Worm (Caenorhabditis elegans) whole organism, young adult: ENCODE data around the gene npp-18.

Experiments
- C17E4.6 ChIP-seq: fragments of 200-800 bp; sonication (Bioruptor generic); IDR thresholded peaks from 2 replicates; pipeline ENCODE4 v1.3.6; 2022; ENCODE audit warnings: missing genetic modification reagents, missing genetic modification characterization, missing compliant biosample characterization
- D2030.7 ChIP-seq: fragments of 200-800 bp; sonication (Bioruptor generic); IDR thresholded peaks from 2 replicates; pipeline ENCODE4 v1.3.6; 2022; ENCODE audit warnings: missing genetic modification reagents, missing genetic modification characterization, missing compliant biosample characterization
- F23B12.7 ChIP-seq: sonication (generic microtip); optimal IDR thresholded peaks from 2 replicates; lab custom pipeline; 2017; ENCODE audit warnings: missing genetic modification characterization, mild to moderate bottlenecking, missing compliant biosample characterization, antibody characterized with exemption, moderate library complexity; ENCODE audit not compliant: insufficient read depth
- F33H1.4 ChIP-seq: fragments of 200-800 bp; sonication (Bioruptor generic); IDR thresholded peaks from 2 replicates; pipeline ENCODE4 v1.3.6; 2022; ENCODE audit warnings: missing genetic modification reagents, missing genetic modification characterization, missing compliant biosample characterization
- F49E8.2 ChIP-seq: sonication (generic microtip); optimal IDR thresholded peaks from 3 replicates; lab custom pipeline; 2017; ENCODE audit warnings: missing genetic modification characterization, mild to moderate bottlenecking, missing compliant biosample characterization, antibody characterized with exemption, moderate library complexity; ENCODE audit not compliant: insufficient read depth
- F57A8.1 ChIP-seq: fragments of 200-800 bp; sonication (Bioruptor generic); optimal IDR thresholded peaks from 2 replicates; lab custom pipeline; 2018; ENCODE audit warnings: mild to moderate bottlenecking, missing genetic modification characterization, moderate library complexity, missing compliant biosample characterization
- F57C9.4 ChIP-seq: sonication (generic microtip); optimal IDR thresholded peaks from 2 replicates; lab custom pipeline; 2017; ENCODE audit warnings: mild to moderate bottlenecking, missing genetic modification characterization, missing compliant biosample characterization
- K11D2.4 ChIP-seq: fragments of 200-800 bp; sonication (Bioruptor generic); IDR thresholded peaks from 2 replicates; pipeline ENCODE4 v1.3.6; 2022; ENCODE audit warnings: missing genetic modification reagents, missing genetic modification characterization, missing compliant biosample characterization
- T07F8.4 ChIP-seq: sonication (generic microtip); optimal IDR thresholded peaks from 2 replicates; lab custom pipeline; 2016; ENCODE audit warnings: mild to moderate bottlenecking, missing genetic modification characterization, moderate library complexity, missing compliant biosample characterization
- Y79H2A.3 ChIP-seq: fragments of 200-800 bp; sonication (Bioruptor generic); conservative IDR thresholded peaks from 2 replicates; pipeline ENCODE4 v1.3.6; 2022; ENCODE audit warnings: missing genetic modification reagents, missing genetic modification characterization, missing compliant biosample characterization
- ZK185.1 ChIP-seq: sonication (generic microtip); optimal IDR thresholded peaks from 2 replicates; lab custom pipeline; 2016; ENCODE audit warnings: mild to moderate bottlenecking, missing genetic modification characterization, missing compliant biosample characterization; ENCODE audit not compliant: poor library complexity, severe bottlenecking
- athp-1 ChIP-seq: sonication (generic microtip); optimal IDR thresholded peaks from 2 replicates; lab custom pipeline; 2017; ENCODE audit warnings: mild to moderate bottlenecking, missing genetic modification characterization, missing compliant biosample characterization
- ccch-3 ChIP-seq: fragments of 200-800 bp; sonication (Bioruptor generic); optimal IDR thresholded peaks from 2 replicates; lab custom pipeline; 2018; ENCODE audit warnings: mild to moderate bottlenecking, missing genetic modification characterization, missing compliant biosample characterization
- cebp-1 ChIP-seq, 2 experiments: fragments of 200-800 bp in 1 of 2; sonication (Bioruptor generic) in 1 of 2; sonication (generic microtip) in 1 of 2; IDR thresholded peaks in 1 of 2; optimal IDR thresholded peaks in 1 of 2; 2 replicates each; pipeline versions ENCODE4 v1.3.6 to Lab custom; 2017 to 2022; ENCODE audit warnings: missing compliant biosample characterization in 2 of 2, missing genetic modification characterization in 2 of 2, mild to moderate bottlenecking in 1 of 2, missing genetic modification reagents in 1 of 2, moderate library complexity in 1 of 2
- ceh-100 ChIP-seq: fragments of 200-800 bp; sonication (Bioruptor generic); IDR thresholded peaks from 2 replicates; pipeline ENCODE4 v1.3.6; 2022; ENCODE audit warnings: missing genetic modification reagents, missing genetic modification characterization, missing compliant biosample characterization
- ceh-40 ChIP-seq: fragments of 200-800 bp; sonication (Bioruptor generic); IDR thresholded peaks from 2 replicates; pipeline ENCODE4 v1.3.6; 2022; ENCODE audit warnings: missing genetic modification characterization, missing compliant biosample characterization
- ceh-91 ChIP-seq: fragments of 200-800 bp; sonication (Bioruptor generic); IDR thresholded peaks from 2 replicates; pipeline ENCODE4 v1.3.6; 2022; ENCODE audit warnings: missing genetic modification reagents, missing genetic modification characterization, missing compliant biosample characterization
- die-1 ChIP-seq: sonication (generic microtip); optimal IDR thresholded peaks from 2 replicates; lab custom pipeline; 2016; ENCODE audit warnings: missing genotype, mild to moderate bottlenecking, missing genetic modification characterization, missing compliant biosample characterization
- dox-1 ChIP-seq: fragments of 200-800 bp; sonication (Bioruptor generic); IDR thresholded peaks from 2 replicates; pipeline ENCODE4 v1.3.6; 2022; ENCODE audit warnings: missing genetic modification reagents, missing genetic modification characterization, missing compliant biosample characterization
- dpl-1 ChIP-seq: fragments of 150-350 bp; optimal IDR thresholded peaks from 2 replicates; lab custom pipeline; 2014; ENCODE audit warnings: missing biosample characterization, missing genetic modification reagents, missing genetic modification characterization
- efl-1 ChIP-seq: fragments of 150-350 bp; optimal IDR thresholded peaks from 2 replicates; lab custom pipeline; 2014; ENCODE audit warnings: missing biosample characterization, missing genetic modification reagents, missing genetic modification characterization
- egrh-3 ChIP-seq: fragments of 200-800 bp; sonication (Bioruptor generic); IDR thresholded peaks from 2 replicates; pipeline ENCODE4 v1.3.6; 2022; ENCODE audit warnings: missing genetic modification reagents, missing genetic modification characterization, missing compliant biosample characterization
- ekl-4 ChIP-seq: fragments of 200-800 bp; sonication (Bioruptor generic); IDR thresholded peaks from 2 replicates; pipeline ENCODE4 v1.3.6; 2022; ENCODE audit warnings: missing genetic modification reagents, missing genetic modification characterization, missing compliant biosample characterization
- hlh-26 ChIP-seq: fragments of 200-800 bp; sonication (Bioruptor generic); conservative IDR thresholded peaks from 2 replicates; pipeline ENCODE4 v1.3.6; 2022; ENCODE audit warnings: missing genetic modification reagents, missing genetic modification characterization, missing compliant biosample characterization
- hmg-1.2 ChIP-seq: fragments of 200-800 bp; sonication (Bioruptor generic); IDR thresholded peaks from 2 replicates; pipeline ENCODE4 v1.3.6; 2022; ENCODE audit warnings: missing genetic modification reagents, missing genetic modification characterization, missing compliant biosample characterization
- lin-26 ChIP-seq: fragments of 200-800 bp; sonication (Bioruptor generic); IDR thresholded peaks from 2 replicates; pipeline ENCODE4 v1.3.6; 2022; ENCODE audit warnings: missing genetic modification reagents, missing genetic modification characterization, missing compliant biosample characterization
- lin-35 ChIP-seq, 3 experiments: fragments of 150-350 bp in 2 of 3; sonication (generic microtip) in 1 of 3; optimal IDR thresholded peaks; 2 replicates each; lab custom pipeline; 2014 to 2018; ENCODE audit warnings: missing biosample characterization in 3 of 3, missing genetic modification characterization in 3 of 3, missing genetic modification reagents in 3 of 3
- lin-54 ChIP-seq: fragments of 200-800 bp; sonication (Bioruptor generic); optimal IDR thresholded peaks from 2 replicates; lab custom pipeline; 2018; ENCODE audit warnings: mild to moderate bottlenecking, missing genetic modification characterization, missing compliant biosample characterization
- lsl-1 ChIP-seq: fragments of 200-800 bp; sonication (Bioruptor generic); optimal IDR thresholded peaks from 2 replicates; lab custom pipeline; 2018; ENCODE audit warnings: mild to moderate bottlenecking, missing genetic modification characterization, moderate library complexity, missing compliant biosample characterization
- madf-6 ChIP-seq: fragments of 200-800 bp; sonication (Bioruptor generic); IDR thresholded peaks from 2 replicates; pipeline ENCODE4 v1.3.6; 2022; ENCODE audit warnings: missing genetic modification reagents, missing genetic modification characterization, missing compliant biosample characterization
- madf-8 ChIP-seq: fragments of 200-800 bp; sonication (Bioruptor generic); conservative IDR thresholded peaks from 2 replicates; pipeline ENCODE4 v1.3.6; 2022; ENCODE audit warnings: missing genetic modification reagents, missing genetic modification characterization, missing compliant biosample characterization
- mcd-1 ChIP-seq: fragments of 200-800 bp; sonication (Bioruptor generic); IDR thresholded peaks from 2 replicates; pipeline ENCODE4 v1.3.6; 2022; ENCODE audit warnings: missing genetic modification reagents, missing genetic modification characterization, missing compliant biosample characterization
- mxl-1 ChIP-seq: sonication (generic microtip); optimal IDR thresholded peaks from 2 replicates; lab custom pipeline; 2016; ENCODE audit warnings: missing genetic modification characterization, missing compliant biosample characterization
- nhr-179 ChIP-seq: sonication (generic microtip); optimal IDR thresholded peaks from 2 replicates; lab custom pipeline; 2016; ENCODE audit warnings: mild to moderate bottlenecking, missing genetic modification characterization, missing compliant biosample characterization
- rcor-1 ChIP-seq: fragments of 200-800 bp; sonication (Bioruptor generic); IDR thresholded peaks from 2 replicates; pipeline ENCODE4 v1.3.6; 2022; ENCODE audit warnings: missing genetic modification reagents, missing genetic modification characterization, missing compliant biosample characterization
- rpc-1 ChIP-seq, 2 experiments: fragments of 150-350 bp in 1 of 2; sonication (generic microtip) in 1 of 2; optimal IDR thresholded peaks; 2 replicates each; lab custom pipeline; 2014 to 2018; ENCODE audit warnings: missing biosample characterization in 1 of 2, missing genetic modification characterization in 1 of 2, missing genetic modification reagents in 1 of 2, missing genotype in 1 of 2
- snpc-1.3 ChIP-seq: sonication (generic microtip); optimal IDR thresholded peaks from 2 replicates; lab custom pipeline; 2017; ENCODE audit warnings: missing genetic modification characterization, mild to moderate bottlenecking, missing compliant biosample characterization, antibody characterized with exemption, moderate library complexity, missing genotype, missing genetic modification reagents; ENCODE audit not compliant: insufficient read depth
- snpc-3.4 ChIP-seq: sonication (generic microtip); optimal IDR thresholded peaks from 2 replicates; lab custom pipeline; 2017; ENCODE audit warnings: missing genetic modification characterization, mild to moderate bottlenecking, missing compliant biosample characterization, antibody characterized with exemption, moderate library complexity, missing genotype, missing genetic modification reagents
- tbp1 ChIP-seq: fragments of 200-800 bp; sonication (Bioruptor generic); optimal IDR thresholded peaks from 2 replicates; lab custom pipeline; 2018; ENCODE audit warnings: mild to moderate bottlenecking, missing genetic modification characterization, missing compliant biosample characterization
- unc-62 ChIP-seq: fragments of 150-350 bp; optimal IDR thresholded peaks from 2 replicates; lab custom pipeline; 2014; ENCODE audit warnings: missing biosample characterization, missing genetic modification reagents, missing genetic modification characterization
- xnd-1 ChIP-seq: sonication (generic microtip); optimal IDR thresholded peaks from 2 replicates; lab custom pipeline; 2016; ENCODE audit warnings: missing genotype, missing genetic modification reagents, missing genetic modification characterization, missing compliant biosample characterization
- zim-3 ChIP-seq: sonication (generic microtip); optimal IDR thresholded peaks from 2 replicates; lab custom pipeline; 2017; ENCODE audit warnings: mild to moderate bottlenecking, missing genetic modification characterization, moderate library complexity, missing compliant biosample characterization

The npp-18 gene

DNA sequence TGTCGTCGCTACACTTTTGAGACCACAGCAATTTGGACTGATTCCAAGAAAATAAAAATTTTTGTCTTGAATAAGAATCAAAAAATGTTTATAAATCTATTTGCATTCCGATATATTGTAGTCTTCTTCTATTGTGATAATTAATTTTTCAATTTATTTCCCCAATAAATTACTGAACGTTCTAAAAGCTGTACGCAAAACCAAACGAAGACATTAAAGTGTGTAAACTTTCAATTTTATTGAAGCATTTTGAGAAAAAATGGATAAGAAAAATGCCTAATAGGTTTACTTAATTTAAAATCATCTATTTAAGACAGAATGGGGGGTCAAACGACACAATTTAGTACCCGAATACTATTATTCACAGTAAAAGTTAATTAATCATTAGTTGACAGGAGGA, 5.9 kb downstream of the npp-18 start (continued):
- TF ChIP-seq unc-62 (GFP tag; lab: Kevin White, UChicago) (no peak), C17E4.6 (GFP tag; lab: Robert Waterston, UW) (no peak), nhr-179 (tag; lab: Kevin White, UChicago) (no peak), snpc-1.3 (peak; percentile 48), ekl-4 (GFP tag; lab: Robert Waterston, UW) (no peak), lin-54 (GFP tag; lab: Kevin White, UChicago) (peak; percentile 10), K11D2.4 (GFP tag; lab: Robert Waterston, UW) (no peak), rpc-1 (optimal IDR thresholded peaks at IDR 0.05; lab: Kevin White, UChicago) (no peak), rpc-1 (tag; optimal IDR thresholded peaks at IDR 0.05; lab: Kevin White, UChicago) (no peak), hlh-26 (GFP tag; lab: Robert Waterston, UW) (no peak), ceh-40 (GFP tag; lab: Robert Waterston, UW) (no peak), efl-1 (GFP tag; lab: Kevin White, UChicago) (peak; percentile 7), F33H1.4 (GFP tag; lab: Robert Waterston, UW) (0 out of 2 replicates have a peak, but pooled peaks have one; percentile 7), F57A8.1 (GFP tag; lab: Kevin White, UChicago) (no peak), Y79H2A.3 (GFP tag; lab: Robert Waterston, UW) (peak; percentile 75; the same call in 1 of the 2 replicates)
- TF ChIP-seq, all 124 proteins: peak for 22

DNA sequence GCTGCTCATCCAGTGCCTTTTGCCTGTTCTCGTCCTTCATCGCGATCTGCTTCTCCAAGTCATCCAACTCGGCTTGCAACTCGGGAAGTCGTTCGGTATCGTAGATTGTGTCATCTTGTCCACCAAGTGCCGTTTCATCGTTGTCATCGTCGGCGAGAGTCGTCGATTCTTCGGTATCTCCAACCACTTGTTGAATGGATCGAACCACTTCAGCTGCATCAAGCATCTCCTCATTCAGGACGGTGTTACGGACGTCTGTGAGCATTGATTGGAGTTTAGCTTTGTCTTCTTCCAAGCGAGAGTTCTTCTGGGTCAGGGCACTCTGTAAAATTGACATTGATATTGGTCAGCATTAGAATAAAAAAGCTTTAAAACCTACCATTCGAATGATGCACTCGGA, 8.9 kb downstream of the npp-18 start:
- TF ChIP-seq zim-3 (no peak), lin-26 (GFP tag; lab: Robert Waterston, UW) (peak; percentile 35; the same call in 1 of the 2 replicates)
- TF ChIP-seq, all 124 proteins: peak for 1

DNA sequence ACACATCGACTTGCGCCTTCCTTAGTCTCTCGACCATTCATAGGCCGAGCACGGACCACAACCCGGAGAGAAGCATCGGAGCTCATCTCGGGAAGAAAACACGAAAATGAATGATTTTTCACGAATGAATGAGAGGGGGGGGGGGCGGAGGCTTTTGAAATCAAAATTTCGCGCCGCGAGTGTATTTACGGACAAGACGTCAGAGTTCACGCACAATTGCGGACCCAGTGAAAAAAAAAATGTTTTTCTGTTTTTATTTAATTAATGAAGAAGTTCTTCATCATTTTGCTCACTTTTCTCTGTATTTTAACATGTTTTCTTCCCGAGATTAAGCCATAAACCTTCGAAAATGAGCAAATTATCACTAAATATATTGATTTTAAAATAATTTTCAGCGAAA, 10.5 kb downstream of the npp-18 start, which contains the start of the genes klp-19 and slc-36.1:
Gene klp-19 (minus strand): TSS at position 153 of the 400 bp plus-strand sequence.
Gene slc-36.1 (plus strand): TSS at position 396 of the 400 bp plus-strand sequence.
- TF ChIP-seq die-1: no peak
- TF ChIP-seq mcd-1: peak; percentile 62
- TF ChIP-seq dox-1 (GFP tag; lab: Robert Waterston, UW): peak; percentile 68
- TF ChIP-seq D2030.7 (GFP tag; lab: Robert Waterston, UW): peak; percentile 86
- TF ChIP-seq lin-54 (GFP tag; lab: Kevin White, UChicago): peak; percentile 78
- TF ChIP-seq lin-35 (GFP tag; optimal IDR thresholded peaks at IDR 0.05; lab: Kevin White, UChicago): peak in 1 of 3 experiments; percentile 44
- TF ChIP-seq F23B12.7 (tag; lab: Kevin White, UChicago): peak; percentile 78
- TF ChIP-seq hmg-1.2 (GFP tag; lab: Robert Waterston, UW): peak; percentile 13; the same call in 1 of the 2 replicates
- TF ChIP-seq ceh-100 (GFP tag; lab: Robert Waterston, UW): peak; percentile 48
- TF ChIP-seq rcor-1 (GFP tag; lab: Robert Waterston, UW): peak; percentile 47
- peak; percentile 52; the same call in 1 of the 2 replicates for TF ChIP-seq madf-8 (GFP tag; lab: Robert Waterston, UW)
- peak; percentile 37; the same call in 1 of the 2 replicates for TF ChIP-seq C17E4.6 (GFP tag; lab: Robert Waterston, UW)
- peak; percentile 66 for TF ChIP-seq ceh-91 (GFP tag; lab: Robert Waterston, UW)
- no peak for TF ChIP-seq T07F8.4 (tag; lab: Kevin White, UChicago)
- no peak for TF ChIP-seq F49E8.2
- peak; percentile 56 for TF ChIP-seq snpc-1.3
- TF ChIP-seq tbp1 (GFP tag; lab: Kevin White, UChicago): peak; percentile 11
- peak; percentile 64 for TF ChIP-seq lsl-1 (GFP tag; lab: Kevin White, UChicago)
- TF ChIP-seq F57C9.4 (tag; lab: Kevin White, UChicago): no peak
- peak; percentile 90 for TF ChIP-seq madf-6 (GFP tag; lab: Robert Waterston, UW)
- TF ChIP-seq dpl-1 (GFP tag; lab: Kevin White, UChicago): peak; percentile 84
- peak; percentile 60 for TF ChIP-seq xnd-1 (tag; lab: Kevin White, UChicago)
- peak; percentile 53 for TF ChIP-seq athp-1
- peak; percentile 69 for TF ChIP-seq F33H1.4 (GFP tag; lab: Robert Waterston, UW)
- peak; percentile 62 for TF ChIP-seq egrh-3 (GFP tag; lab: Robert Waterston, UW)
- peak; percentile 51 for TF ChIP-seq snpc-3.4
- TF ChIP-seq ZK185.1 (tag; lab: Kevin White, UChicago): no peak
- no peak for TF ChIP-seq ccch-3 (GFP tag; lab: Kevin White, UChicago)
- no peak for TF ChIP-seq mxl-1 (tag; lab: Kevin White, UChicago)
- TF ChIP-seq efl-1 (GFP tag; lab: Kevin White, UChicago): peak; percentile 88
- TF ChIP-seq cebp-1 (GFP tag; IDR thresholded peaks at IDR 0.05; lab: Robert Waterston, UW): no peak
- peak; percentile 41 for TF ChIP-seq cebp-1 (tag; optimal IDR thresholded peaks at IDR 0.05; lab: Kevin White, UChicago)
